Worm (Caenorhabditis elegans) whole organism, midembryonic: Measurements from ENCODE around the gene D1046.2.

ENCODE experiments used
- T22C8.4 ChIP-seq: fragments of 200-800 bp; sonication (Bioruptor generic); IDR thresholded peaks from 2 replicates; pipeline ENCODE4 v1.3.6; 2022; ENCODE audit warnings: missing genetic modification characterization, missing compliant biosample characterization
- cog-1 ChIP-seq: sonication (generic microtip); optimal IDR thresholded peaks from 2 replicates; lab custom pipeline; 2016; ENCODE audit warnings: missing genetic modification characterization, missing compliant biosample characterization
- flt-1 ChIP-seq: fragments of 200-800 bp; sonication (Bioruptor generic); IDR thresholded peaks from 2 replicates; pipeline ENCODE4 v1.3.6; 2022; ENCODE audit warnings: missing genetic modification characterization, missing compliant biosample characterization
- klf-2 ChIP-seq: fragments of 200-800 bp; sonication (Bioruptor generic); conservative IDR thresholded peaks from 2 replicates; pipeline ENCODE4 v1.3.6; 2022; ENCODE audit warnings: missing genetic modification reagents, missing genetic modification characterization, missing compliant biosample characterization
- med-1 ChIP-seq: sonication (generic microtip); optimal IDR thresholded peaks from 2 replicates; lab custom pipeline; 2017; ENCODE audit warnings: missing genetic modification characterization, mild to moderate bottlenecking, missing compliant biosample characterization, antibody characterized with exemption, missing genetic modification reagents; ENCODE audit not compliant: insufficient read depth
- ref-1 ChIP-seq: fragments of 200-800 bp; sonication (Bioruptor generic); conservative IDR thresholded peaks from 2 replicates; pipeline ENCODE4 v1.3.6; 2022; ENCODE audit warnings: missing genetic modification reagents, missing genetic modification characterization, missing compliant biosample characterization
- ztf-23 ChIP-seq: fragments of 200-800 bp; sonication (Bioruptor generic); IDR thresholded peaks from 2 replicates; pipeline ENCODE4 v1.3.6; 2022; ENCODE audit warnings: missing genetic modification reagents, missing genetic modification characterization, missing compliant biosample characterization
- ztf-29 ChIP-seq: fragments of 200-800 bp; sonication (Bioruptor generic); IDR thresholded peaks from 2 replicates; pipeline ENCODE4 v1.3.6; 2022; ENCODE audit warnings: missing genetic modification reagents, missing genetic modification characterization, missing compliant biosample characterization

DNA sequence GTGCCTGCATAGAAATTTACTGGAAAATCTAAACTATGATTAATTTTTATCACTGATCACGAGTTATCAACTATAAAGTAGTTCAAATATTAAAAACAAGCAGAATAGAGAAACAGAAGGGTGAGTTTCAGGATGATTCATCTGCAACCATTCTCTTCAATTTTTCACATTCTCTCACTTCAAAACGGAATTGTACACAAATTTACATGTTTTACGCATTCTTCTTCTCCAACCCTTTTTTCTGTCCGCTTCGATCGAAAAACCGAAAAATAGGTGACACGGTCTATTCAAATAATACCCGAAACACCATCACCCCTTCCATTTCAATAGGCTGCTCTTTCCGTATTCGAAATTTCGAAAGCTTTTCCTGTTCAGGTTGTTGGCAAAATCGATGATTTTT, 7.7 kb upstream of the D1046.2 start, which contains the start of gene D1046.4:
- TF ChIP-seq T22C8.4 (GFP tag; lab: Robert Waterston, UW) (no peak), cog-1 (tag; lab: Kevin White, UChicago) (no peak), ref-1 (GFP tag; lab: Robert Waterston, UW) (no peak), ztf-23 (GFP tag; lab: Robert Waterston, UW) (no peak), flt-1 (GFP tag; lab: Robert Waterston, UW) (no peak), klf-2 (no peak), med-1 (GFP tag; lab: Kevin White, UChicago) (no peak), ztf-29 (GFP tag; lab: Robert Waterston, UW) (no peak)
